Fruit fly (Drosophila melanogaster): Measurements from ENCODE around the gene Naa20A.

DNA sequence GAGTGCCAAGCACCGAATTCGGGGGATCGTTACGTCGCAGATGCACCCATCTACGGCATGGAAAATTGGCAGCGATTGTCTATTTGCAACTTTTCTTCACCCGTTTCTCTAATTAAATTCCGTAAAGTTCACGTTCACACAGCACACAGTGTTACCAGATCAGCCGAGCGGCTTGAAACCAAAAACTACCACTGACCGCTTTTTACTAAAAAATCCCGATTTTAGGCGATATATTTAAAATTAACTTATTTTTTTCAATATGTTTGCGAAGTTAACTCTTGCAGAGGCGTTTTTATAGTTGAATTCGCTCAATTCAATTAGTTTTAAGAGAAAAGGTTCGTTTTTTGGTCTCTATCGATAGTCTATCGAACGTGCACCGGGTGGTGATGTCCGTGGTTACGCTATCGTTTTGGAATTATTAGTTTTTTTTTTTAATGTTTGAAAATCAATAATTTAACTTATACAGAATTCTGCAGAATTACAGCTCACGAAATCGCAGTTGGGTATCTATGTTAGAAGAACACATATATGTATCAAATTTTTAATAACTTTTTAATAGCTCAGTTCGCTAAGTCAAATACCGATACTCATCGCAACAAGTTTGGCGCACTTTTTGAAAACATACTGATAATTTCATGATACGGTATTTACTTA is 43.1 kb downstream of the Naa20A start, which contains the start of gene Tao:
- TF ChIP-seq CG11617 (GFP tag; optimal IDR thresholded peaks at IDR 0.05): no peak
- no peak for TF ChIP-seq Clk (GFP tag; optimal IDR thresholded peaks at IDR 0.05)
- TF ChIP-seq cic (GFP tag; optimal IDR thresholded peaks at IDR 0.05): no peak
- TF ChIP-seq CG12768 (GFP tag; optimal IDR thresholded peaks at IDR 0.05): no peak
- TF ChIP-seq CG1620 (GFP tag; optimal IDR thresholded peaks at IDR 0.05): no peak
- no peak for TF ChIP-seq pad (GFP tag; optimal IDR thresholded peaks at IDR 0.05)
